Fruit fly (Drosophila melanogaster) whole organism, wandering third instar larva: ENCODE data around the gene CG33969.
A peak's percentile ranks its signal among the peaks of the same experiment; 100 is the strongest.

Experiments used
- Abd-B ChIP-seq: fragments of >200 bp; optimal IDR thresholded peaks from 2 replicates; lab custom pipeline; 2017; ENCODE audit warnings: missing biosample characterization, missing genetic modification characterization
- CG32264 ChIP-seq: fragments of 200-800 bp; sonication (Bioruptor generic); optimal IDR thresholded peaks from 2 replicates; lab custom pipeline; 2016; ENCODE audit warnings: missing biosample characterization, missing genetic modification characterization
- CG9705 ChIP-seq: fragments of 200-800 bp; sonication (Bioruptor generic); optimal IDR thresholded peaks from 2 replicates; lab custom pipeline; 2018; ENCODE audit warnings: missing biosample characterization, mild to moderate bottlenecking, missing genetic modification characterization
- CrebA ChIP-seq: fragments of 200-800 bp; sonication (Bioruptor generic); optimal IDR thresholded peaks from 2 replicates; lab custom pipeline; 2016; ENCODE audit warnings: missing biosample characterization, mild to moderate bottlenecking, missing genetic modification characterization, borderline replicate concordance
- Dif ChIP-seq: fragments of 200-275, 200-300 bp; sonication (Bioruptor generic); optimal IDR thresholded peaks from 2 replicates; lab custom pipeline; 2018; ENCODE audit warnings: missing biosample characterization, missing genetic modification characterization; ENCODE audit not compliant: partially characterized antibody
- GATAd ChIP-seq: sonication (Bioruptor generic); optimal IDR thresholded peaks from 2 replicates; lab custom pipeline; 2016; ENCODE audit warnings: missing biosample characterization, missing genetic modification characterization
- HLH106 ChIP-seq: fragments of 200-800 bp; optimal IDR thresholded peaks from 3 replicates; lab custom pipeline; 2019; ENCODE audit warnings: missing biosample characterization, mild to moderate bottlenecking, missing genetic modification characterization, moderate library complexity
- Hnf4 ChIP-seq: fragments of 200-800 bp; sonication (Bioruptor generic); optimal IDR thresholded peaks from 2 replicates; lab custom pipeline; 2016; ENCODE audit warnings: missing biosample characterization, mild to moderate bottlenecking, missing genetic modification characterization
- Hr83 ChIP-seq: fragments of 200-300 bp; sonication (Bioruptor generic); optimal IDR thresholded peaks from 2 replicates; lab custom pipeline; 2016; ENCODE audit warnings: missing biosample characterization, mild to moderate bottlenecking, missing genetic modification characterization, moderate library complexity; ENCODE audit not compliant: poor library complexity, severe bottlenecking
- Jra ChIP-seq: sonication (Bioruptor generic); optimal IDR thresholded peaks from 2 replicates; lab custom pipeline; 2016; ENCODE audit warnings: missing biosample characterization, missing genetic modification characterization
- Myc ChIP-seq: fragments of >200 bp; optimal IDR thresholded peaks from 2 replicates; lab custom pipeline; 2017
- N ChIP-seq: fragments of >200 bp; optimal IDR thresholded peaks from 2 replicates; lab custom pipeline; 2018; ENCODE audit warnings: missing biosample characterization, missing external identifiers, missing genetic modification characterization
- OdsH ChIP-seq: fragments of 200-800 bp; sonication (Bioruptor generic); optimal IDR thresholded peaks from 2 replicates; lab custom pipeline; 2016; ENCODE audit warnings: missing biosample characterization, mild to moderate bottlenecking, missing genetic modification characterization
- Rel ChIP-seq, 2 experiments: fragments of 200-800 bp; sonication (Bioruptor generic) in 1 of 2; optimal IDR thresholded peaks; 2 replicates in 1 of 2; 3 replicates in 1 of 2; lab custom pipeline; 2016 to 2019; ENCODE audit warnings: mild to moderate bottlenecking in 2 of 2, missing biosample characterization in 2 of 2, missing genetic modification characterization in 2 of 2, moderate library complexity in 1 of 2
- Sp1 ChIP-seq: fragments of 200-800 bp; sonication (Bioruptor generic); optimal IDR thresholded peaks from 3 replicates; lab custom pipeline; 2019; ENCODE audit warnings: missing biosample characterization, mild to moderate bottlenecking, missing genetic modification characterization, moderate library complexity
- Vsx2 ChIP-seq: fragments of 200-300, 225-300 bp; sonication (Bioruptor generic); optimal IDR thresholded peaks from 2 replicates; lab custom pipeline; 2018; ENCODE audit warnings: missing biosample characterization, missing genetic modification characterization; ENCODE audit not compliant: partially characterized antibody
- br ChIP-seq: fragments of 200-800 bp; sonication (Bioruptor generic); optimal IDR thresholded peaks from 2 replicates; lab custom pipeline; 2016; ENCODE audit warnings: missing biosample characterization, missing genetic modification characterization
- brk ChIP-seq: fragments of 200-800 bp; sonication (Bioruptor generic); optimal IDR thresholded peaks from 2 replicates; lab custom pipeline; 2016; ENCODE audit warnings: missing biosample characterization, mild to moderate bottlenecking, missing genetic modification characterization
- dl ChIP-seq, 2 experiments: fragments of 175-275, 200-275 bp in 1 of 2; fragments of 200-275 bp in 1 of 2; sonication (Bioruptor generic); optimal IDR thresholded peaks; lab custom pipeline; 2018; ENCODE audit warnings: mild to moderate bottlenecking in 2 of 2, missing biosample characterization in 2 of 2, missing genetic modification characterization in 2 of 2, moderate library complexity in 2 of 2; ENCODE audit not compliant: partially characterized antibody in 2 of 2, insufficient read depth in 1 of 2
- dsf ChIP-seq: sonication (Bioruptor generic); optimal IDR thresholded peaks from 2 replicates; lab custom pipeline; 2016; ENCODE audit warnings: missing biosample characterization, missing genetic modification characterization, borderline replicate concordance
- ey ChIP-seq: fragments of 200-800 bp; sonication (Bioruptor generic); optimal IDR thresholded peaks from 2 replicates; lab custom pipeline; 2016; ENCODE audit warnings: missing biosample characterization, missing genetic modification characterization
- foxo ChIP-seq, 2 experiments: fragments of 200-800 bp; sonication (Bioruptor generic); optimal IDR thresholded peaks; 2 replicates in 1 of 2; 3 replicates in 1 of 2; lab custom pipeline; 2016 to 2017; ENCODE audit warnings: missing biosample characterization in 2 of 2, missing genetic modification characterization in 2 of 2
- fru ChIP-seq: fragments of 200-800 bp; sonication (Bioruptor generic); optimal IDR thresholded peaks from 3 replicates; lab custom pipeline; 2016; ENCODE audit warnings: missing biosample characterization, mild to moderate bottlenecking, missing genetic modification characterization
- h ChIP-seq: fragments of 200-800 bp; sonication (Bioruptor generic); optimal IDR thresholded peaks from 3 replicates; lab custom pipeline; 2016; ENCODE audit warnings: missing biosample characterization, mild to moderate bottlenecking, missing genetic modification characterization
- jim ChIP-seq: fragments of 175-275, 200-325 bp; sonication (Bioruptor generic); optimal IDR thresholded peaks from 2 replicates; lab custom pipeline; 2016; ENCODE audit warnings: missing biosample characterization, mild to moderate bottlenecking, missing genetic modification characterization
- psq ChIP-seq: fragments of 200-800 bp; sonication (Bioruptor generic); optimal IDR thresholded peaks from 3 replicates; lab custom pipeline; 2017; ENCODE audit warnings: missing biosample characterization, mild to moderate bottlenecking, missing genetic modification characterization, moderate library complexity
- rgr ChIP-seq: fragments of 200-800 bp; sonication (Bioruptor generic); optimal IDR thresholded peaks from 3 replicates; lab custom pipeline; 2016; ENCODE audit warnings: missing biosample characterization, mild to moderate bottlenecking, missing genetic modification characterization
- sage ChIP-seq: fragments of 200-800 bp; sonication (Bioruptor generic); optimal IDR thresholded peaks from 2 replicates; lab custom pipeline; 2016; ENCODE audit warnings: missing biosample characterization, mild to moderate bottlenecking, missing genetic modification characterization
- sv ChIP-seq: fragments of 200-800 bp; sonication (Bioruptor generic); optimal IDR thresholded peaks from 3 replicates; lab custom pipeline; 2016; ENCODE audit warnings: missing biosample characterization, missing genetic modification characterization
- usp ChIP-seq: fragments of >200 bp; optimal IDR thresholded peaks from 2 replicates; lab custom pipeline; 2017; ENCODE audit warnings: missing biosample characterization, missing genetic modification characterization
- woc ChIP-seq: sonication (Bioruptor generic); optimal IDR thresholded peaks from 2 replicates; lab custom pipeline; 2016; ENCODE audit warnings: missing biosample characterization, mild to moderate bottlenecking, missing genetic modification characterization

Gene CG33969

dm6 chr3L:20395257-20395909 lies 2.0 kb upstream of the CG33969 start:
- TF ChIP-seq woc (GFP tag; lab: Kevin White, UChicago): peak; percentile 50
- no peak for TF ChIP-seq GATAd
- peak; percentile 25 for TF ChIP-seq HLH106 (tag; lab: Kevin White, UChicago)
- TF ChIP-seq CG32264: peak; percentile 33
- TF ChIP-seq sv (GFP tag; lab: Kevin White, UChicago): peak; percentile 8
- TF ChIP-seq Hnf4 (GFP tag; lab: Kevin White, UChicago): peak; percentile 30
- TF ChIP-seq br (GFP tag; lab: Kevin White, UChicago): peak; percentile 53
- peak; percentile 68 for TF ChIP-seq h
- peak in 1 of 2 experiments; percentile 71 for TF ChIP-seq foxo (GFP tag; optimal IDR thresholded peaks at IDR 0.05; lab: Kevin White, UChicago)
- TF ChIP-seq jim: no peak
- TF ChIP-seq dl (GFP tag; optimal IDR thresholded peaks at IDR 0.05; lab: Kevin White, UChicago; ENCODE audit: insufficient read depth in 1 of 2, partially characterized antibody in 2 of 2): no peak
- TF ChIP-seq Abd-B (GFP tag; lab: Kevin White, UChicago): no peak
- TF ChIP-seq psq (GFP tag; lab: Kevin White, UChicago): peak; percentile 59
- no peak for TF ChIP-seq Dif (GFP tag; lab: Kevin White, UChicago)
- TF ChIP-seq fru (GFP tag; lab: Kevin White, UChicago): peak; percentile 68
- TF ChIP-seq Rel (GFP tag; optimal IDR thresholded peaks at IDR 0.05; lab: Kevin White, UChicago): no peak
- TF ChIP-seq Rel (tag; optimal IDR thresholded peaks at IDR 0.05; lab: Kevin White, UChicago): peak; percentile 91
- TF ChIP-seq OdsH (GFP tag; lab: Kevin White, UChicago): peak; percentile 58
- peak; percentile 29 for TF ChIP-seq brk
- peak; percentile 54 for TF ChIP-seq ey (GFP tag; lab: Kevin White, UChicago)
- TF ChIP-seq rgr (GFP tag; lab: Kevin White, UChicago): peak; percentile 62
- TF ChIP-seq Hr83 (GFP tag; lab: Kevin White, UChicago): peak; percentile 3
- peak; percentile 46 for TF ChIP-seq Sp1
- TF ChIP-seq, all 38 proteins: peak for 17

- TF ChIP-seq foxo (GFP tag; optimal IDR thresholded peaks at IDR 0.05; lab: Kevin White, UChicago) (peak in 1 of 2 experiments; percentile 44), h (peak; percentile 73), CG9705 (GFP tag; lab: Kevin White, UChicago) (no peak), fru (GFP tag; lab: Kevin White, UChicago) (peak; percentile 24), rgr (GFP tag; lab: Kevin White, UChicago) (peak; percentile 51), OdsH (GFP tag; lab: Kevin White, UChicago) (peak; percentile 40), sage (GFP tag; lab: Kevin White, UChicago) (no peak), brk (peak; percentile 20), Myc (lab: Kevin White, UChicago) (no peak), ey (GFP tag; lab: Kevin White, UChicago) (peak; percentile 57), dsf (GFP tag; lab: Kevin White, UChicago) (no peak)
- TF ChIP-seq, all 38 proteins: peak for 7
Observed at dm6 chr3L:20388983-20389382, 4.4 kb downstream of the CG33969 start.

- no peak for TF ChIP-seq Myc (lab: Kevin White, UChicago)
- TF ChIP-seq Abd-B (GFP tag; lab: Kevin White, UChicago): no peak
- TF ChIP-seq fru (GFP tag; lab: Kevin White, UChicago): no peak
- no peak for TF ChIP-seq GATAd
- no peak for TF ChIP-seq ey (GFP tag; lab: Kevin White, UChicago)
- TF ChIP-seq br (GFP tag; lab: Kevin White, UChicago): no peak
- TF ChIP-seq Vsx2 (GFP tag; lab: Kevin White, UChicago): no peak
- TF ChIP-seq Jra: no peak
- no peak for TF ChIP-seq CG32264
- TF ChIP-seq OdsH (GFP tag; lab: Kevin White, UChicago): no peak
- no peak for TF ChIP-seq psq (GFP tag; lab: Kevin White, UChicago)
- no peak for TF ChIP-seq usp
- TF ChIP-seq Dif (GFP tag; lab: Kevin White, UChicago): no peak
- TF ChIP-seq foxo (GFP tag; optimal IDR thresholded peaks at IDR 0.05; lab: Kevin White, UChicago): no peak
- no peak for TF ChIP-seq sage (GFP tag; lab: Kevin White, UChicago)
- TF ChIP-seq CrebA (GFP tag; lab: Kevin White, UChicago): no peak
- no peak for TF ChIP-seq N
- TF ChIP-seq CG9705 (GFP tag; lab: Kevin White, UChicago): no peak
- TF ChIP-seq Rel (GFP tag; optimal IDR thresholded peaks at IDR 0.05; lab: Kevin White, UChicago): no peak
- no peak for TF ChIP-seq Rel (tag; optimal IDR thresholded peaks at IDR 0.05; lab: Kevin White, UChicago)
- TF ChIP-seq rgr (GFP tag; lab: Kevin White, UChicago): no peak
Observed at dm6 chr3L:20387843-20388163, 5.5 kb downstream of the CG33969 start.
